Worm (Caenorhabditis elegans): ENCODE measurements around the gene VW02B12L.2.

The VW02B12L.2 gene

ce11 chrII:11455715-11456114 is 15.6 kb upstream of the VW02B12L.2 start (continued):
- TF ChIP-seq F49E8.2 (tag; optimal IDR thresholded peaks at IDR 0.05; ENCODE audit: insufficient read depth) = peak; percentile 42
- no peak for TF ChIP-seq T07F8.4 (tag; optimal IDR thresholded peaks at IDR 0.05)
- TF ChIP-seq attf-3 (GFP tag; conservative IDR thresholded peaks at IDR 0.05) = no peak
- no peak for TF ChIP-seq snpc-1.3 (tag; optimal IDR thresholded peaks at IDR 0.05; ENCODE audit: insufficient read depth)
- no peak for TF ChIP-seq dpl-1 (GFP tag; optimal IDR thresholded peaks at IDR 0.05)
- no peak for TF ChIP-seq mel-28 (tag; optimal IDR thresholded peaks at IDR 0.05; ENCODE audit: borderline replicate concordance)
- no peak for TF ChIP-seq lir-1 (GFP tag; conservative IDR thresholded peaks at IDR 0.05)
- TF ChIP-seq D2030.7 (GFP tag; IDR thresholded peaks at IDR 0.05) = no peak
- TF ChIP-seq dpff-1 (tag; optimal IDR thresholded peaks at IDR 0.05) = no peak
- no peak for TF ChIP-seq akir-1 (GFP tag; optimal IDR thresholded peaks at IDR 0.05)
- no peak for TF ChIP-seq F55B11.4 (tag; optimal IDR thresholded peaks at IDR 0.05; ENCODE audit: borderline replicate concordance, insufficient read depth)
- no peak for TF ChIP-seq lin-35 (GFP tag; optimal IDR thresholded peaks at IDR 0.05)
- TF ChIP-seq nfyb-1 (GFP tag; IDR thresholded peaks at IDR 0.05) = no peak
- TF ChIP-seq pha-4 (tag; optimal IDR thresholded peaks at IDR 0.05) = no peak
- TF ChIP-seq ztf-22 (GFP tag; optimal IDR thresholded peaks at IDR 0.05) = no peak
- no peak for TF ChIP-seq cebp-2 (GFP tag; IDR thresholded peaks at IDR 0.05)
- peak; percentile 26; the same call in 1 of the 2 replicates for TF ChIP-seq F33H1.4 (GFP tag; IDR thresholded peaks at IDR 0.05)
- no peak for TF ChIP-seq nhr-179 (tag; optimal IDR thresholded peaks at IDR 0.05)
- no peak for TF ChIP-seq pbrm-1 (GFP tag; IDR thresholded peaks at IDR 0.05)
- no peak for TF ChIP-seq ZK185.1 (tag; optimal IDR thresholded peaks at IDR 0.05; ENCODE audit: poor library complexity, severe bottlenecking)
- no peak for TF ChIP-seq egrh-3 (GFP tag; IDR thresholded peaks at IDR 0.05)
- TF ChIP-seq B0019.2 (GFP tag; conservative IDR thresholded peaks at IDR 0.05) = no peak
- no peak for TF ChIP-seq cebp-1 (GFP tag; IDR thresholded peaks at IDR 0.05)
- peak; percentile 3 for TF ChIP-seq cebp-1 (tag; optimal IDR thresholded peaks at IDR 0.05)
- TF ChIP-seq somi-1 (GFP tag; optimal IDR thresholded peaks at IDR 0.05) = no peak
- no peak for TF ChIP-seq lag-1 (GFP tag; IDR thresholded peaks at IDR 0.05)
- no peak for TF ChIP-seq madf-8 (GFP tag; conservative IDR thresholded peaks at IDR 0.05)
- no peak for TF ChIP-seq ztf-28 (GFP tag; IDR thresholded peaks at IDR 0.05)
- TF ChIP-seq ceh-91 (GFP tag; IDR thresholded peaks at IDR 0.05) = no peak
- no peak for TF ChIP-seq nhr-80 (tag; optimal IDR thresholded peaks at IDR 0.05)
- TF ChIP-seq ztf-6 (GFP tag; IDR thresholded peaks at IDR 0.05) = no peak
- TF ChIP-seq F52B5.7 (tag; optimal IDR thresholded peaks at IDR 0.05) = no peak

ce11 chrII:11455140-11455539 is 15.0 kb upstream of the VW02B12L.2 start:
- TF ChIP-seq madf-3 (GFP tag; IDR thresholded peaks at IDR 0.05) (0 out of 2 replicates have a peak, but pooled peaks have one; percentile 12), ceh-58 (GFP tag; IDR thresholded peaks at IDR 0.05) (0 out of 2 replicates have a peak, but pooled peaks have one; percentile 41), egrh-3 (GFP tag; IDR thresholded peaks at IDR 0.05) (peak; percentile 75; the same call in 1 of the 2 replicates), zfh-2 (GFP tag; conservative IDR thresholded peaks at IDR 0.05) (peak; percentile 89), aptf-2 (GFP tag; conservative IDR thresholded peaks at IDR 0.05) (no peak), egl-44 (GFP tag; IDR thresholded peaks at IDR 0.05) (no peak), nfyb-1 (GFP tag; IDR thresholded peaks at IDR 0.05) (0 out of 2 replicates have a peak, but pooled peaks have one; percentile 12)

ce11 chrII:11453639-11454038 is 13.5 kb upstream of the VW02B12L.2 start:
- no peak for TF ChIP-seq ceh-27 (GFP tag; optimal IDR thresholded peaks at IDR 0.05)
- TF ChIP-seq somi-1 (GFP tag; optimal IDR thresholded peaks at IDR 0.05) = no peak
- no peak for TF ChIP-seq dpff-1 (tag; optimal IDR thresholded peaks at IDR 0.05)
- no peak for TF ChIP-seq lir-1 (GFP tag; conservative IDR thresholded peaks at IDR 0.05)
- no peak for TF ChIP-seq cebp-1 (GFP tag; IDR thresholded peaks at IDR 0.05)
- TF ChIP-seq cebp-1 (tag; optimal IDR thresholded peaks at IDR 0.05) = peak; percentile 31
- TF ChIP-seq nhr-80 (tag; optimal IDR thresholded peaks at IDR 0.05) = no peak
- TF ChIP-seq nhr-179 (tag; optimal IDR thresholded peaks at IDR 0.05) = no peak
- peak; percentile 37; the same call in 1 of the 2 replicates for TF ChIP-seq madf-6 (GFP tag; IDR thresholded peaks at IDR 0.05)
- TF ChIP-seq nfyb-1 (GFP tag; IDR thresholded peaks at IDR 0.05) = 0 out of 2 replicates have a peak, but pooled peaks have one; percentile 31
- no peak for TF ChIP-seq nhr-27 (tag; optimal IDR thresholded peaks at IDR 0.05)

Data from whole organism, young adult.